Worm (Caenorhabditis elegans) whole organism, mixed stage, embryonic: ENCODE measurements around the gene tebp-1.

Experiments used
- bed-3 ChIP-seq: fragments of 200-800 bp; sonication (Bioruptor generic); optimal IDR thresholded peaks from 3 replicates; lab custom pipeline; 2018; ENCODE audit warnings: mild to moderate bottlenecking, missing genetic modification characterization, moderate library complexity, missing compliant biosample characterization
- blmp-1 ChIP-seq: fragments of 150-350 bp; optimal IDR thresholded peaks from 2 replicates; lab custom pipeline; 2014; ENCODE audit warnings: missing biosample characterization, missing genetic modification characterization
- ceh-39 ChIP-seq: fragments of 150-350 bp; optimal IDR thresholded peaks from 2 replicates; lab custom pipeline; 2014; ENCODE audit warnings: missing biosample characterization, missing genetic modification characterization
- ceh-43 ChIP-seq: fragments of 200-800 bp; sonication (Bioruptor generic); optimal IDR thresholded peaks from 2 replicates; lab custom pipeline; 2018; ENCODE audit warnings: mild to moderate bottlenecking, missing genetic modification characterization, moderate library complexity, missing compliant biosample characterization
- ceh-83 ChIP-seq: fragments of 200-800 bp; sonication (Bioruptor generic); optimal IDR thresholded peaks from 2 replicates; lab custom pipeline; 2018; ENCODE audit warnings: mild to moderate bottlenecking, missing genetic modification characterization, missing compliant biosample characterization
- ces-1 ChIP-seq: fragments of 150-350 bp; optimal IDR thresholded peaks from 2 replicates; lab custom pipeline; 2014; ENCODE audit warnings: missing biosample characterization, missing genetic modification reagents, missing genetic modification characterization
- cnd-1 ChIP-seq: fragments of 200-800 bp; sonication (Bioruptor generic); optimal IDR thresholded peaks from 2 replicates; lab custom pipeline; 2018; ENCODE audit warnings: mild to moderate bottlenecking, missing genetic modification characterization, missing compliant biosample characterization
- drap-1 ChIP-seq: fragments of 200-800 bp; sonication (Bioruptor generic); optimal IDR thresholded peaks from 3 replicates; lab custom pipeline; 2018; ENCODE audit warnings: mild to moderate bottlenecking, missing genetic modification characterization, missing compliant biosample characterization
- elt-1 ChIP-seq: sonication (generic microtip); optimal IDR thresholded peaks from 2 replicates; lab custom pipeline; 2017; ENCODE audit warnings: missing genetic modification characterization, mild to moderate bottlenecking, missing compliant biosample characterization, antibody characterized with exemption, moderate library complexity, borderline replicate concordance; ENCODE audit not compliant: insufficient read depth
- elt-3 ChIP-seq: fragments of 150-350 bp; optimal IDR thresholded peaks from 2 replicates; lab custom pipeline; 2014; ENCODE audit warnings: missing biosample characterization, missing genetic modification characterization
- flh-1 ChIP-seq: fragments of 200-800 bp; sonication (Bioruptor generic); optimal IDR thresholded peaks from 2 replicates; lab custom pipeline; 2018; ENCODE audit warnings: mild to moderate bottlenecking, missing genetic modification characterization, moderate library complexity, missing compliant biosample characterization
- ham-2 ChIP-seq: fragments of 200-800 bp; sonication (Bioruptor generic); optimal IDR thresholded peaks from 2 replicates; lab custom pipeline; 2018; ENCODE audit warnings: mild to moderate bottlenecking, missing genetic modification characterization, missing compliant biosample characterization
- hlh-1 ChIP-seq: fragments of 150-350 bp; optimal IDR thresholded peaks from 2 replicates; lab custom pipeline; 2014; ENCODE audit warnings: missing biosample characterization, missing genetic modification reagents, missing genetic modification characterization
- lin-13 ChIP-seq: fragments of 150-350 bp; optimal IDR thresholded peaks from 2 replicates; lab custom pipeline; 2014; ENCODE audit warnings: missing biosample characterization, missing genetic modification characterization
- lin-32 ChIP-seq: fragments of 200-800 bp; sonication (Bioruptor generic); optimal IDR thresholded peaks from 2 replicates; lab custom pipeline; 2018; ENCODE audit warnings: mild to moderate bottlenecking, missing genetic modification characterization, missing compliant biosample characterization
- lsy-2 ChIP-seq: fragments of 150-350 bp; optimal IDR thresholded peaks from 2 replicates; lab custom pipeline; 2014; ENCODE audit warnings: missing biosample characterization, missing genetic modification characterization
- mab-5 ChIP-seq: fragments of 150-350 bp; optimal IDR thresholded peaks from 2 replicates; lab custom pipeline; 2014; ENCODE audit warnings: missing biosample characterization, missing genetic modification characterization
- mep-1 ChIP-seq: fragments of 150-350 bp; optimal IDR thresholded peaks from 2 replicates; lab custom pipeline; 2017; ENCODE audit warnings: missing biosample characterization, missing genetic modification reagents, missing genetic modification characterization, inconsistent platforms
- mls-2 ChIP-seq: sonication (generic microtip); optimal IDR thresholded peaks from 2 replicates; lab custom pipeline; 2016; ENCODE audit warnings: mild to moderate bottlenecking, missing genetic modification characterization, moderate library complexity, missing compliant biosample characterization
- nhr-12 ChIP-seq: fragments of 150-350 bp; optimal IDR thresholded peaks from 2 replicates; lab custom pipeline; 2014; ENCODE audit warnings: missing biosample characterization, missing genetic modification characterization
- nhr-2 ChIP-seq: fragments of 150-350 bp; optimal IDR thresholded peaks from 2 replicates; lab custom pipeline; 2014; ENCODE audit warnings: missing biosample characterization, missing genetic modification characterization
- nhr-237 ChIP-seq: fragments of 150-350 bp; optimal IDR thresholded peaks from 2 replicates; lab custom pipeline; 2014; ENCODE audit warnings: missing biosample characterization, missing genetic modification characterization
- nhr-28 ChIP-seq: fragments of 150-350 bp; optimal IDR thresholded peaks from 2 replicates; lab custom pipeline; 2014; ENCODE audit warnings: missing biosample characterization, missing genetic modification characterization
- nhr-76 ChIP-seq: sonication (generic microtip); optimal IDR thresholded peaks from 2 replicates; lab custom pipeline; 2017; ENCODE audit warnings: missing biosample characterization, missing genetic modification characterization
- pha-4 ChIP-seq: fragments of 150-350 bp; optimal IDR thresholded peaks from 2 replicates; lab custom pipeline; 2018; ENCODE audit warnings: missing biosample characterization, missing genetic modification reagents, missing genetic modification characterization
- sem-2 ChIP-seq: fragments of 200-800 bp; sonication (Bioruptor generic); optimal IDR thresholded peaks from 2 replicates; lab custom pipeline; 2018; ENCODE audit warnings: mild to moderate bottlenecking, missing genetic modification characterization, missing compliant biosample characterization
- snpc-4 ChIP-seq: fragments of 150-350 bp; optimal IDR thresholded peaks from 2 replicates; lab custom pipeline; 2014; ENCODE audit warnings: missing biosample characterization, missing genetic modification characterization
- sptf-1 ChIP-seq: sonication (generic microtip); optimal IDR thresholded peaks from 2 replicates; lab custom pipeline; 2017; ENCODE audit warnings: mild to moderate bottlenecking, missing genetic modification characterization, moderate library complexity, missing compliant biosample characterization
- tbx-8 ChIP-seq: fragments of 200-800 bp; sonication (Bioruptor generic); optimal IDR thresholded peaks from 2 replicates; lab custom pipeline; 2018; ENCODE audit warnings: mild to moderate bottlenecking, missing genetic modification characterization, moderate library complexity, missing compliant biosample characterization
- unc-120 ChIP-seq: sonication (generic microtip); optimal IDR thresholded peaks from 2 replicates; lab custom pipeline; 2017; ENCODE audit warnings: missing genetic modification characterization, missing compliant biosample characterization; ENCODE audit not compliant: poor library complexity, severe bottlenecking
- unc-39 ChIP-seq: fragments of 150-350 bp; optimal IDR thresholded peaks from 2 replicates; lab custom pipeline; 2014; ENCODE audit warnings: missing biosample characterization, missing genetic modification characterization
- unc-62 ChIP-seq: fragments of 150-350 bp; optimal IDR thresholded peaks from 2 replicates; lab custom pipeline; 2014; ENCODE audit warnings: missing biosample characterization, missing genetic modification reagents, missing genetic modification characterization

Gene tebp-1

ce11 chrII:14388213-14388612 lies 26.4 kb downstream of the tebp-1 start, which contains the start of gene F26H11.8:
F26H11.8 (plus strand) TSS chrII:14388513.
- TF ChIP-seq cnd-1 (tag; lab: Kevin White, UChicago) (no peak), elt-3 (no peak), hlh-1 (tag; lab: Kevin White, UChicago) (no peak), sptf-1 (tag; lab: Kevin White, UChicago) (no peak), tbx-8 (GFP tag; lab: Kevin White, UChicago) (no peak), drap-1 (GFP tag; lab: Kevin White, UChicago) (no peak)

ce11 chrII:14390036-14390763 lies 28.4 kb downstream of the tebp-1 start, which contains the start of the genes kbp-3 and nurf-1:
kbp-3 (minus strand) TSS chrII:14390078.
nurf-1 (plus strand) TSS chrII:14390713.
- TF ChIP-seq blmp-1 (tag; lab: Kevin White, UChicago): no peak
- TF ChIP-seq cnd-1 (tag; lab: Kevin White, UChicago): peak; percentile 1
- TF ChIP-seq nhr-76 (tag; lab: Kevin White, UChicago): no peak
- TF ChIP-seq pha-4 (tag; lab: Kevin White, UChicago): peak; percentile 32
- TF ChIP-seq hlh-1 (tag; lab: Kevin White, UChicago): peak; percentile 37
- peak; percentile 21 for TF ChIP-seq sptf-1 (tag; lab: Kevin White, UChicago)
- no peak for TF ChIP-seq flh-1 (GFP tag; lab: Kevin White, UChicago)
- TF ChIP-seq mls-2 (tag; lab: Kevin White, UChicago): no peak
- TF ChIP-seq elt-1: no peak
- TF ChIP-seq sem-2 (GFP tag; lab: Kevin White, UChicago): no peak
- peak; percentile 56 for TF ChIP-seq unc-120
- TF ChIP-seq bed-3 (GFP tag; lab: Kevin White, UChicago): no peak
- peak; percentile 62 for TF ChIP-seq lsy-2
- no peak for TF ChIP-seq nhr-2
- no peak for TF ChIP-seq elt-3
- TF ChIP-seq nhr-12 (tag; lab: Kevin White, UChicago): no peak
- no peak for TF ChIP-seq ham-2 (GFP tag; lab: Kevin White, UChicago)
- peak; percentile 79 for TF ChIP-seq mep-1 (tag; lab: Kevin White, UChicago)
- TF ChIP-seq unc-39 (tag; lab: Kevin White, UChicago): no peak
- TF ChIP-seq snpc-4 (tag; lab: Kevin White, UChicago): no peak
- TF ChIP-seq lin-13 (tag; lab: Kevin White, UChicago): peak; percentile 49
- TF ChIP-seq mab-5 (tag; lab: Kevin White, UChicago): no peak
- TF ChIP-seq ceh-39 (tag; lab: Kevin White, UChicago): peak; percentile 15
- peak; percentile 57 for TF ChIP-seq ces-1 (GFP tag; lab: Kevin White, UChicago)
- TF ChIP-seq nhr-237 (tag; lab: Kevin White, UChicago): peak; percentile 22
- TF ChIP-seq nhr-28 (tag; lab: Kevin White, UChicago): no peak
- no peak for TF ChIP-seq ceh-43
- TF ChIP-seq unc-62 (GFP tag; lab: Kevin White, UChicago): peak; percentile 18
- TF ChIP-seq ceh-83 (GFP tag; lab: Kevin White, UChicago): no peak

- TF ChIP-seq snpc-4 (tag; lab: Kevin White, UChicago): no peak
- no peak for TF ChIP-seq mep-1 (tag; lab: Kevin White, UChicago)
- no peak for TF ChIP-seq nhr-28 (tag; lab: Kevin White, UChicago)
- no peak for TF ChIP-seq sem-2 (GFP tag; lab: Kevin White, UChicago)
- no peak for TF ChIP-seq ces-1 (GFP tag; lab: Kevin White, UChicago)
- no peak for TF ChIP-seq nhr-76 (tag; lab: Kevin White, UChicago)
- TF ChIP-seq flh-1 (GFP tag; lab: Kevin White, UChicago): no peak
- no peak for TF ChIP-seq lin-32
- TF ChIP-seq sptf-1 (tag; lab: Kevin White, UChicago): no peak
- TF ChIP-seq drap-1 (GFP tag; lab: Kevin White, UChicago): no peak
- no peak for TF ChIP-seq bed-3 (GFP tag; lab: Kevin White, UChicago)
- no peak for TF ChIP-seq tbx-8 (GFP tag; lab: Kevin White, UChicago)
- no peak for TF ChIP-seq lin-13 (tag; lab: Kevin White, UChicago)
- TF ChIP-seq cnd-1 (tag; lab: Kevin White, UChicago): no peak
- no peak for TF ChIP-seq unc-62 (GFP tag; lab: Kevin White, UChicago)
- no peak for TF ChIP-seq elt-1
Observed at ce11 chrII:14393766-14394165, 31.9 kb downstream of the tebp-1 start.
